Worm (Caenorhabditis elegans): ENCODE data around the gene sel-11.

Gene sel-11

DNA sequence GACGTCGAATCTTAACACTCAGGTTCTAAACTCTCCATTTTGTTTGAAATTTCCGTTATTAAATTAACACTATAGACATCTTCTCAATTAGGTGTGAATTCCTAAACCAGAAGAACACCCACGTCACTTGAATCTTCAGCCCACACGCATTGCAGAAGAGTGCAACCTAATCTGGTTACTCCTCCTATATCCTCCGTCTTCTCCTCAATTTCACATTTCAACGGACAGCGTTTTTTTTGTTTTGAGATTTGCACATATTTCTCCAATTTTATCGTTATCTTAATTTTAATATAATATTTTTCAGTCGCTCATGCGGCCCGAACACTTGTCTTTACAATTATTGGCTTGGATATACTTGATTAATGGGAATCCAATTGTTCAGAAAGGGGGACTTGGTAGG lies 9.8 kb upstream of the sel-11 start, which contains the start of gene smoc-1:
Gene smoc-1 (plus strand): TSS at position 301 of the 400 bp plus-strand sequence.
- TF ChIP-seq ces-1 (GFP tag; optimal IDR thresholded peaks at IDR 0.05) = peak; percentile 6
- TF ChIP-seq ZK546.5 (tag; optimal IDR thresholded peaks at IDR 0.05) = no peak

DNA sequence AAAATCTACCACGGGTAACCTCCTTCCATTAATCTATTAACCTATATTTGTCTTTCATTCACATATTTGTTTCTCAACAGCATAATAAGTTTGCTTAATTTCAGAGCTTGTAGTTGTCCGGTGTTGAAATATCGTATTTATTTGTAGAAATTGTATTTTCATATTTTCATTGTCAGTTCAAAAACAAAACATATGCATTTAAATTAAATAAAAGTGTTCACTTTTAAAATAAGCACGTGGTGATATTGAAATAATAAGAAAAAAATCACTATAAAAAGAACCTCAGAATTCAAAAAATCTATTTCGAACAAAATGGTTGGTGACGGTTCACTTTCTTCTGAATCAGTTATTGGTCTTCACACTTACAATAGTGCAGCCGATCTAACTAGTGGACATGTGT lies 8.5 kb upstream of the sel-11 start, which contains the start of gene T04F3.3:
Gene T04F3.3 (plus strand): TSS at position 301 of the 400 bp plus-strand sequence.
- no peak for TF ChIP-seq zfp-3 (GFP tag; conservative IDR thresholded peaks at IDR 0.05)
- no peak for TF ChIP-seq attf-4 (tag; optimal IDR thresholded peaks at IDR 0.05)
- TF ChIP-seq jun-1 (tag; optimal IDR thresholded peaks at IDR 0.05) = no peak
- no peak for TF ChIP-seq mes-2 (tag; optimal IDR thresholded peaks at IDR 0.05; ENCODE audit: poor library complexity, severe bottlenecking)

DNA sequence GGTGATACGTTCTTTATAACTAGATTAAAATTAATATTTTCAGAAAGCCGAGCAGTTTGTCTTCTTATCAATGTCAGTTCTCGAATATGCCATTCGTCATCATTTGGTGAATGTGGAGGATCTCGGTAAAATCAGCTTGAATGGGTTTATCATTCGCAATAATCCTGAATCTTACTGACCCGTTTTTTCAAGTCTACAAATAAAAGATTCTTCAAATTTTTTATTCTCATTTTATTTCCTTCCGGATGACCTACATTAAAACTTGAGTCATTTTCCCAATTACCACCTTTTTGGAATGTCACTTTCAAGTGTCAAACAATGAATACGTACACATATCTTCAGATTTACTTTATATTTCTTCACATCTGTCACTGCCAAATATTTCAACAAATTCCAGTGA lies 6.8 kb upstream of the sel-11 start, which contains the start of gene T04F3.5:
Gene T04F3.5 (plus strand): TSS at position 301 of the 400 bp plus-strand sequence.
- TF ChIP-seq dve-1 (tag; optimal IDR thresholded peaks at IDR 0.05; ENCODE audit: insufficient read depth) = no peak
- TF ChIP-seq Y105C5A.15 (GFP tag; IDR thresholded peaks at IDR 0.05) = no peak
- TF ChIP-seq jun-1 (tag; optimal IDR thresholded peaks at IDR 0.05) = no peak
- no peak for TF ChIP-seq lim-7 (GFP tag; IDR thresholded peaks at IDR 0.05)
- TF ChIP-seq unc-39 (tag; optimal IDR thresholded peaks at IDR 0.05) = no peak

DNA sequence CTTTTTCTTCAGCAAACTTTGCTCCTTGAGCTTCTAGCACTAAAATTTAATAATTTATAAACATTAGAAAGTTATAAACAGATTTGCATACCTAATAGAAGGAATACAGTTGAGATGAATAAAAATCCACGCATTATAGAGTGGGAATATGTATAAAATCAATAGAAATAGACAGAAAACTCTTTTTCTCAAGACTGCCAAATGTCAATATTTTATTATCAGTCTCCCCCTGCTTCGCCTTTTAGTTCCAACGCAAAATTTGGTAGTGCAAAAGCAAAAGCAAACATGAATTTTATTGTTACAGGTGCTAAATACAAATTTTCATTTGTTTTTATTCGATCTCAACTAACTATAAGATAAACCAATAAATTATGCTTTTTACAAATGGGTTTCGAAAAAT lies 4.3 kb upstream of the sel-11 start, which contains the start of gene T04F3.4:
Gene T04F3.4 (minus strand): TSS at position 187 of the 400 bp plus-strand sequence.
- TF ChIP-seq T20F7.1 (GFP tag; optimal IDR thresholded peaks at IDR 0.05) = peak; percentile 13
- TF ChIP-seq ztf-11 (tag; optimal IDR thresholded peaks at IDR 0.05) = no peak
- TF ChIP-seq daf-16 (GFP tag; optimal IDR thresholded peaks at IDR 0.05) = no peak
- peak; percentile 22 for TF ChIP-seq daf-16 (tag; optimal IDR thresholded peaks at IDR 0.05)
- TF ChIP-seq nhr-10 (tag; optimal IDR thresholded peaks at IDR 0.05) = no peak
- peak; percentile 23 for TF ChIP-seq dve-1 (tag; optimal IDR thresholded peaks at IDR 0.05; ENCODE audit: insufficient read depth)
- no peak for TF ChIP-seq ama-1 (optimal IDR thresholded peaks at IDR 0.05)
- no peak for TF ChIP-seq lin-15B (tag; optimal IDR thresholded peaks at IDR 0.05)
- no peak for TF ChIP-seq lin-29 (GFP tag; IDR thresholded peaks at IDR 0.05)
- TF ChIP-seq zfp-3 (GFP tag; conservative IDR thresholded peaks at IDR 0.05) = 0 out of 2 replicates have a peak, but pooled peaks have one; percentile 58
- TF ChIP-seq lin-39 (tag; optimal IDR thresholded peaks at IDR 0.05) = no peak
- TF ChIP-seq pqm-1 (tag; optimal IDR thresholded peaks at IDR 0.05) = peak; percentile 28
- TF ChIP-seq lsy-2 (tag; optimal IDR thresholded peaks at IDR 0.05) = peak in 1 of 2 experiments; percentile 55
- no peak for TF ChIP-seq D1046.2 (GFP tag; IDR thresholded peaks at IDR 0.05)
- no peak for TF ChIP-seq nhr-48 (tag; optimal IDR thresholded peaks at IDR 0.05)
- TF ChIP-seq lin-38 (GFP tag; IDR thresholded peaks at IDR 0.05) = peak; percentile 31; the same call in 1 of the 2 replicates
- TF ChIP-seq zfp-2 (tag; optimal IDR thresholded peaks at IDR 0.05) = no peak

DNA sequence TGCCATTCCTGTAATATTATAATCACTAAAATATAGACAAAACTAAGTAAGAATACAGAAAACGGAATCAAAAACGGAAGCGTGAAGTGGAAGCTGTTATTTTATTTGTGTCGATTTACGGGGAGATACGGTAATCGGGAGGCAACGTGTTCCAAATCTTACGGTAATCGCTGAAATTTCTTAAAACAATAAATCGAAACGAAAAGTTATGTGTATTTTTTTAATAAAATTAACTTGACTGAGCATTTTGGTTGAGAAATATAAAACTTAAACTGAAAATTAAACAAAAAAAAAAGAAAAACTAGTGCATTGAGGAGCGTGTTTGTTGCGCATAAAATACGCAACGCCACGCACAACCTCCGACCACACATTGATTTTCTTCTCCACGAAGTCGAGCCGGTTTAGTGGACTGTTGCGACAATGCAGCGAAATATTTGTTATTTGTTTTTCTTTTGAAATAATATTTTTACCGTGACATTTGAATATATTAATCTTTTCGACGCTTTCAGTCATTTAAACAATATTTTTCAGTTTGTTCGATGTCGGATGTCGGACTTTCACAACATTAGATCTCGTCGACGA lies 2.7 kb upstream of the sel-11 start, which contains the start of the genes F55A11.1 and syx-5:
Gene F55A11.1 (minus strand): TSS at position 13 of the 582 bp plus-strand sequence.
Gene syx-5 (plus strand): TSS at position 532 of the 582 bp plus-strand sequence.
- TF ChIP-seq unc-62 (GFP tag; optimal IDR thresholded peaks at IDR 0.05 in 1 of 2) (no peak), unc-62 (tag; optimal IDR thresholded peaks at IDR 0.05) (no peak), aly-2 (tag; optimal IDR thresholded peaks at IDR 0.05) (no peak), unc-39 (tag; optimal IDR thresholded peaks at IDR 0.05) (no peak), lin-29 (GFP tag; IDR thresholded peaks at IDR 0.05) (peak; percentile 54; the same call in 1 of the 2 replicates), ceh-20 (GFP tag; IDR thresholded peaks at IDR 0.05) (0 out of 2 replicates have a peak, but pooled peaks have one; percentile 45), mxl-3 (GFP tag; optimal IDR thresholded peaks at IDR 0.05) (peak; percentile 97), nhr-76 (tag; optimal IDR thresholded peaks at IDR 0.05) (no peak), lim-7 (GFP tag; IDR thresholded peaks at IDR 0.05) (no peak), spr-3 (GFP tag; optimal IDR thresholded peaks at IDR 0.05) (peak; percentile 78), nhr-10 (tag; optimal IDR thresholded peaks at IDR 0.05) (no peak), lin-13 (GFP tag; optimal IDR thresholded peaks at IDR 0.05) (peak; percentile 71), dpl-1 (GFP tag; optimal IDR thresholded peaks at IDR 0.05) (peak; percentile 71), fkh-10 (GFP tag; optimal IDR thresholded peaks at IDR 0.05) (peak; percentile 76), lir-3 (tag; optimal IDR thresholded peaks at IDR 0.05) (no peak), attf-4 (tag; optimal IDR thresholded peaks at IDR 0.05) (no peak), jun-1 (tag; optimal IDR thresholded peaks at IDR 0.05) (peak; percentile 10), ceh-28 (tag; optimal IDR thresholded peaks at IDR 0.05) (no peak), hlh-11 (tag; optimal IDR thresholded peaks at IDR 0.05) (peak; percentile 86), ztf-7 (tag; optimal IDR thresholded peaks at IDR 0.05) (peak; percentile 83), madf-5 (GFP tag; IDR thresholded peaks at IDR 0.05) (no peak), dmd-9 (GFP tag; IDR thresholded peaks at IDR 0.05) (no peak), mxl-2 (GFP tag; conservative IDR thresholded peaks at IDR 0.05) (no peak), rbr-2 (tag; optimal IDR thresholded peaks at IDR 0.05) (peak; percentile 90), set-16 (GFP tag; IDR thresholded peaks at IDR 0.05) (no peak)

All from whole organism, L4 larva.